Worm (Caenorhabditis elegans): ENCODE measurements around the gene C25H3.16.

C25H3.16 gene

ce11 chrII:5680703-5681102 is 14.6 kb downstream of the C25H3.16 start, which contains the start of gene flp-27:
flp-27 (plus strand) TSS chrII:5681003.
- TF ChIP-seq nhr-28 (tag; optimal IDR thresholded peaks at IDR 0.05): no peak
- TF ChIP-seq pha-4 (tag; optimal IDR thresholded peaks at IDR 0.05): no peak
- no peak for TF ChIP-seq flh-1 (GFP tag; optimal IDR thresholded peaks at IDR 0.05)
- TF ChIP-seq ces-1 (GFP tag; optimal IDR thresholded peaks at IDR 0.05): no peak
- no peak for TF ChIP-seq unc-120 (tag; optimal IDR thresholded peaks at IDR 0.05; ENCODE audit: poor library complexity, severe bottlenecking)
- TF ChIP-seq nhr-237 (tag; optimal IDR thresholded peaks at IDR 0.05): no peak
- TF ChIP-seq nhr-2 (tag; optimal IDR thresholded peaks at IDR 0.05): no peak

- TF ChIP-seq unc-39 (tag; optimal IDR thresholded peaks at IDR 0.05) (no peak), mep-1 (tag; optimal IDR thresholded peaks at IDR 0.05) (peak; percentile 6), nhr-2 (tag; optimal IDR thresholded peaks at IDR 0.05) (peak; percentile 12), nhr-12 (tag; optimal IDR thresholded peaks at IDR 0.05) (no peak), hlh-1 (tag; optimal IDR thresholded peaks at IDR 0.05) (no peak), M03D4.4 (tag; optimal IDR thresholded peaks at IDR 0.05) (peak; percentile 8)
These were observed 22.9 kb downstream of the C25H3.16 start, which contains the start of gene C25H3.11 for ce11 chrII:5688959-5689358. C25H3.11 (minus strand) TSS chrII:5689040.

- no peak for TF ChIP-seq lin-32 (GFP tag; optimal IDR thresholded peaks at IDR 0.05)
- TF ChIP-seq unc-120 (tag; optimal IDR thresholded peaks at IDR 0.05; ENCODE audit: poor library complexity, severe bottlenecking): no peak
- TF ChIP-seq mep-1 (tag; optimal IDR thresholded peaks at IDR 0.05): peak; percentile 37
- no peak for TF ChIP-seq mls-2 (tag; optimal IDR thresholded peaks at IDR 0.05)
- TF ChIP-seq ceh-39 (tag; optimal IDR thresholded peaks at IDR 0.05): no peak
- TF ChIP-seq blmp-1 (tag; optimal IDR thresholded peaks at IDR 0.05): no peak
- no peak for TF ChIP-seq elt-3 (tag; optimal IDR thresholded peaks at IDR 0.05)
- TF ChIP-seq lsy-2 (tag; optimal IDR thresholded peaks at IDR 0.05): peak; percentile 2
- no peak for TF ChIP-seq bed-3 (GFP tag; optimal IDR thresholded peaks at IDR 0.05)
- no peak for TF ChIP-seq tbx-8 (GFP tag; optimal IDR thresholded peaks at IDR 0.05)
- TF ChIP-seq nhr-237 (tag; optimal IDR thresholded peaks at IDR 0.05): no peak
- TF ChIP-seq hlh-1 (tag; optimal IDR thresholded peaks at IDR 0.05): no peak
These were observed 25.2 kb downstream of the C25H3.16 start, which contains the start of the genes ndub-5 and eif-2D for ce11 chrII:5691216-5691771. ndub-5 (minus strand) TSS chrII:5691353. eif-2D (plus strand) TSS chrII:5691721.

- no peak for TF ChIP-seq flh-1 (GFP tag; optimal IDR thresholded peaks at IDR 0.05)
- TF ChIP-seq drap-1 (GFP tag; optimal IDR thresholded peaks at IDR 0.05): no peak
- no peak for TF ChIP-seq zip-8 (tag; optimal IDR thresholded peaks at IDR 0.05)
- no peak for TF ChIP-seq tbx-8 (GFP tag; optimal IDR thresholded peaks at IDR 0.05)
- no peak for TF ChIP-seq pha-4 (tag; optimal IDR thresholded peaks at IDR 0.05)
- TF ChIP-seq hlh-1 (tag; optimal IDR thresholded peaks at IDR 0.05): no peak
- no peak for TF ChIP-seq unc-62 (GFP tag; optimal IDR thresholded peaks at IDR 0.05)
- no peak for TF ChIP-seq lin-13 (tag; optimal IDR thresholded peaks at IDR 0.05)
- no peak for TF ChIP-seq blmp-1 (tag; optimal IDR thresholded peaks at IDR 0.05)
- no peak for TF ChIP-seq M03D4.4 (tag; optimal IDR thresholded peaks at IDR 0.05)
- TF ChIP-seq ham-2 (GFP tag; optimal IDR thresholded peaks at IDR 0.05): no peak
- no peak for TF ChIP-seq nhr-12 (tag; optimal IDR thresholded peaks at IDR 0.05)
- no peak for TF ChIP-seq lsy-2 (tag; optimal IDR thresholded peaks at IDR 0.05)
- no peak for TF ChIP-seq mep-1 (tag; optimal IDR thresholded peaks at IDR 0.05)
- TF ChIP-seq nhr-76 (tag; optimal IDR thresholded peaks at IDR 0.05): no peak
- TF ChIP-seq nhr-237 (tag; optimal IDR thresholded peaks at IDR 0.05): no peak
- no peak for TF ChIP-seq nhr-28 (tag; optimal IDR thresholded peaks at IDR 0.05)
- TF ChIP-seq cnd-1 (tag; optimal IDR thresholded peaks at IDR 0.05): no peak
- no peak for TF ChIP-seq ces-1 (GFP tag; optimal IDR thresholded peaks at IDR 0.05)
- TF ChIP-seq ceh-43 (GFP tag; optimal IDR thresholded peaks at IDR 0.05): no peak
These were observed 27.8 kb downstream of the C25H3.16 start, which contains the start of gene C25H3.3 for ce11 chrII:5693893-5694292. C25H3.3 (plus strand) TSS chrII:5694193.

- TF ChIP-seq nhr-2 (tag; optimal IDR thresholded peaks at IDR 0.05) (no peak), elt-1 (tag; optimal IDR thresholded peaks at IDR 0.05; ENCODE audit: borderline replicate concordance, insufficient read depth) (no peak), drap-1 (GFP tag; optimal IDR thresholded peaks at IDR 0.05) (no peak), sptf-1 (tag; optimal IDR thresholded peaks at IDR 0.05) (no peak), ceh-43 (GFP tag; optimal IDR thresholded peaks at IDR 0.05) (no peak), hlh-1 (tag; optimal IDR thresholded peaks at IDR 0.05) (no peak), unc-120 (tag; optimal IDR thresholded peaks at IDR 0.05; ENCODE audit: poor library complexity, severe bottlenecking) (no peak), tbx-8 (GFP tag; optimal IDR thresholded peaks at IDR 0.05) (no peak)
These were observed 28.7 kb downstream of the C25H3.16 start, which contains the start of gene C25H3.14 for ce11 chrII:5694798-5695197. C25H3.14 (plus strand) TSS chrII:5695098.

Data from whole organism, mixed stage, embryonic.